Fruit fly (Drosophila melanogaster) whole organism, embryonic: ENCODE results near the gene Delta.

Source experiments
- BtbVII ChIP-seq: fragments of 200-800 bp; sonication (Bioruptor generic); optimal IDR thresholded peaks from 3 replicates; lab custom pipeline; 2017; ENCODE audit warnings: missing biosample characterization, mild to moderate bottlenecking, missing genetic modification characterization
- Bteb2 ChIP-seq: fragments of 200-800 bp; sonication (Bioruptor generic); optimal IDR thresholded peaks from 2 replicates; lab custom pipeline; 2016; ENCODE audit warnings: missing biosample characterization, missing genetic modification characterization
- CG10543 ChIP-seq: fragments of 200-800 bp; sonication (Bioruptor generic); optimal IDR thresholded peaks from 3 replicates; lab custom pipeline; 2017; ENCODE audit warnings: missing biosample characterization, mild to moderate bottlenecking, missing genetic modification characterization, moderate library complexity
- CG10565 ChIP-seq: fragments of 200-800 bp; sonication (Bioruptor generic); optimal IDR thresholded peaks from 3 replicates; lab custom pipeline; 2016; ENCODE audit warnings: missing biosample characterization, mild to moderate bottlenecking, missing genetic modification characterization
- CG15269 ChIP-seq: fragments of 200-800 bp; sonication (Bioruptor generic); optimal IDR thresholded peaks from 2 replicates; lab custom pipeline; 2018; ENCODE audit warnings: missing biosample characterization, mild to moderate bottlenecking, missing genetic modification characterization, moderate library complexity
- CG15696 ChIP-seq: fragments of 200-800 bp; sonication (Bioruptor generic); optimal IDR thresholded peaks from 2 replicates; lab custom pipeline; 2019; ENCODE audit warnings: missing biosample characterization, mild to moderate bottlenecking, missing genetic modification characterization, moderate library complexity
- CG17829 ChIP-seq: fragments of 200-800 bp; optimal IDR thresholded peaks from 2 replicates; lab custom pipeline; 2019; ENCODE audit warnings: missing biosample characterization, mild to moderate bottlenecking, missing genetic modification characterization, moderate library complexity
- CG18764 ChIP-seq: fragments of 200-800 bp; sonication (Bioruptor generic); optimal IDR thresholded peaks from 3 replicates; lab custom pipeline; 2016; ENCODE audit warnings: missing biosample characterization, missing genetic modification characterization
- CG2116 ChIP-seq: fragments of 200-800 bp; sonication (Bioruptor generic); optimal IDR thresholded peaks from 3 replicates; lab custom pipeline; 2018; ENCODE audit warnings: missing biosample characterization, mild to moderate bottlenecking, missing genetic modification characterization
- CG31441 ChIP-seq: fragments of 200-800 bp; sonication (Bioruptor generic); IDR thresholded peaks from 2 replicates; pipeline ENCODE4 v1.3.6; 2022; ENCODE audit warnings: missing biosample characterization, missing genetic modification characterization
- CG32767 ChIP-seq: fragments of 200-800 bp; sonication (Bioruptor generic); IDR thresholded peaks from 2 replicates; pipeline ENCODE4 v1.3.6; 2022; ENCODE audit warnings: missing biosample characterization, missing genetic modification characterization
- CG3847 ChIP-seq: fragments of 200-800 bp; sonication (Bioruptor generic); IDR thresholded peaks from 2 replicates; pipeline ENCODE4 v1.3.6; 2022; ENCODE audit warnings: missing biosample characterization, missing genetic modification characterization
- CG3995 ChIP-seq: fragments of 200-800 bp; sonication (Bioruptor generic); optimal IDR thresholded peaks from 3 replicates; lab custom pipeline; 2016; ENCODE audit warnings: missing biosample characterization, missing genetic modification characterization
- CG4424 ChIP-seq: fragments of 200-800 bp; sonication (Bioruptor generic); optimal IDR thresholded peaks from 3 replicates; lab custom pipeline; 2016; ENCODE audit warnings: missing biosample characterization, missing genetic modification characterization
- CG5180 ChIP-seq: fragments of 200-800 bp; sonication (Bioruptor generic); optimal IDR thresholded peaks from 3 replicates; lab custom pipeline; 2017; ENCODE audit warnings: missing biosample characterization, missing genetic modification characterization, mild to moderate bottlenecking, moderate library complexity, missing genetic modification reagents
- CG5953 ChIP-seq: fragments of 200-800 bp; sonication (Bioruptor generic); IDR thresholded peaks from 2 replicates; pipeline ENCODE4 v1.3.6; 2022; ENCODE audit warnings: missing biosample characterization, missing genetic modification characterization
- CG8281 ChIP-seq: fragments of 200-800 bp; sonication (Bioruptor generic); optimal IDR thresholded peaks from 2 replicates; lab custom pipeline; 2018; ENCODE audit warnings: missing biosample characterization, mild to moderate bottlenecking, missing genetic modification characterization, moderate library complexity
- CG8924 ChIP-seq: fragments of 200-800 bp; optimal IDR thresholded peaks from 3 replicates; lab custom pipeline; 2019; ENCODE audit warnings: missing biosample characterization, mild to moderate bottlenecking, missing genetic modification characterization, moderate library complexity
- CG8944 ChIP-seq: fragments of 200-800 bp; sonication (Bioruptor generic); optimal IDR thresholded peaks from 3 replicates; lab custom pipeline; 2016; ENCODE audit warnings: missing biosample characterization, missing genetic modification characterization
- CkIIα-i1 ChIP-seq: fragments of 200-800 bp; sonication (Bioruptor generic); IDR thresholded peaks from 2 replicates; pipeline ENCODE4 v1.3.6; 2022; ENCODE audit warnings: missing biosample characterization, missing genetic modification characterization
- CoRest ChIP-seq: fragments of 200-800 bp; sonication (Bioruptor generic); optimal IDR thresholded peaks from 3 replicates; lab custom pipeline; 2018; ENCODE audit warnings: missing biosample characterization, mild to moderate bottlenecking, missing genetic modification characterization, moderate library complexity
- Eip74EF ChIP-seq, 2 experiments: fragments of 200-800 bp in 1 of 2; fragments of >200 bp in 1 of 2; sonication (Bioruptor generic) in 1 of 2; optimal IDR thresholded peaks; 2 replicates each; lab custom pipeline; 2017 to 2019; ENCODE audit warnings: missing biosample characterization in 2 of 2, missing genetic modification characterization in 2 of 2, mild to moderate bottlenecking in 1 of 2, moderate library complexity in 1 of 2
- H15 ChIP-seq: fragments of 200-800 bp; sonication (Bioruptor generic); IDR thresholded peaks from 3 replicates; pipeline ENCODE4 v1.3.6; 2022; ENCODE audit warnings: missing biosample characterization, missing genetic modification characterization
- H2.0 ChIP-seq: fragments of 200-800 bp; sonication (Bioruptor generic); IDR thresholded peaks from 2 replicates; pipeline ENCODE4 v1.3.6; 2022; ENCODE audit warnings: missing biosample characterization, missing genetic modification characterization
- HmgZ ChIP-seq: fragments of 200-800 bp; sonication (Bioruptor generic); optimal IDR thresholded peaks from 2 replicates; lab custom pipeline; 2018; ENCODE audit warnings: missing biosample characterization, mild to moderate bottlenecking, missing genetic modification characterization
- Med ChIP-seq: fragments of 200-800 bp; sonication (Bioruptor generic); peaks from one replicate; lab custom pipeline; 2016; ENCODE audit warnings: missing biosample characterization, missing genetic modification characterization, mild to moderate bottlenecking, inconsistent platforms, moderate library complexity
- NC2α ChIP-seq: fragments of 200-800 bp; sonication (Bioruptor generic); optimal IDR thresholded peaks from 2 replicates; lab custom pipeline; 2016; ENCODE audit warnings: missing biosample characterization, missing genetic modification characterization
- Opbp ChIP-seq: fragments of 200-800 bp; sonication (Bioruptor generic); IDR thresholded peaks from 3 replicates; pipeline ENCODE4 v1.3.6; 2022; ENCODE audit warnings: missing biosample characterization, missing genetic modification characterization; ENCODE audit not compliant: partially characterized antibody
- Ptx1 ChIP-seq: fragments of 200-800 bp; sonication (Bioruptor generic); IDR thresholded peaks from 2 replicates; pipeline ENCODE4 v1.3.6; 2022; ENCODE audit warnings: missing biosample characterization, missing genetic modification characterization
- Stat92E ChIP-seq, 3 experiments: fragments of >200 bp in 2 of 3; fragments of 200-800 bp in 1 of 3; sonication (Bioruptor generic) in 1 of 3; optimal IDR thresholded peaks; 2 replicates each; lab custom pipeline; 2017 to 2019; ENCODE audit warnings: missing biosample characterization in 3 of 3, missing genetic modification characterization in 3 of 3, mild to moderate bottlenecking in 1 of 3, moderate library complexity in 1 of 3
- ap ChIP-seq: fragments of 200-800 bp; sonication (Bioruptor generic); IDR thresholded peaks from 2 replicates; pipeline ENCODE4 v1.3.6; 2022; ENCODE audit warnings: missing biosample characterization, missing genetic modification characterization
- br ChIP-seq: fragments of >200 bp; optimal IDR thresholded peaks from 2 replicates; lab custom pipeline; 2017
- btn ChIP-seq: fragments of 200-800 bp; sonication (Bioruptor generic); optimal IDR thresholded peaks from 2 replicates; lab custom pipeline; 2016; ENCODE audit warnings: missing biosample characterization, missing genetic modification characterization
- cato ChIP-seq: fragments of 200-800 bp; sonication (Bioruptor generic); optimal IDR thresholded peaks from 2 replicates; lab custom pipeline; 2016; ENCODE audit warnings: missing biosample characterization, missing genetic modification characterization, borderline replicate concordance
- cwo ChIP-seq: fragments of 200-800 bp; sonication (Bioruptor generic); optimal IDR thresholded peaks from 3 replicates; lab custom pipeline; 2017; ENCODE audit warnings: missing biosample characterization, missing genetic modification characterization, mild to moderate bottlenecking, moderate library complexity, missing genetic modification reagents
- en ChIP-seq: fragments of 200-800 bp; sonication (Bioruptor generic); optimal IDR thresholded peaks from 2 replicates; lab custom pipeline; 2016; ENCODE audit warnings: missing biosample characterization, missing genetic modification characterization
- fd64A ChIP-seq: fragments of 200-800 bp; sonication (Bioruptor generic); optimal IDR thresholded peaks from 3 replicates; lab custom pipeline; 2018; ENCODE audit warnings: missing biosample characterization, mild to moderate bottlenecking, missing genetic modification characterization
- gem ChIP-seq: fragments of 200-800 bp; sonication (Bioruptor generic); optimal IDR thresholded peaks from 2 replicates; lab custom pipeline; 2019; ENCODE audit warnings: missing biosample characterization, mild to moderate bottlenecking, missing genetic modification characterization, moderate library complexity
- grau ChIP-seq: fragments of 200-800 bp; optimal IDR thresholded peaks from 3 replicates; lab custom pipeline; 2019; ENCODE audit warnings: missing biosample characterization, mild to moderate bottlenecking, missing genetic modification characterization, moderate library complexity
- hbn ChIP-seq: fragments of 200-800 bp; sonication (Bioruptor generic); IDR thresholded peaks from 2 replicates; pipeline ENCODE4 v1.3.6; 2022; ENCODE audit warnings: missing biosample characterization, missing genetic modification characterization; ENCODE audit not compliant: partially characterized antibody
- jumu ChIP-seq: fragments of 200-800 bp; sonication (Bioruptor generic); optimal IDR thresholded peaks from 3 replicates; lab custom pipeline; 2016; ENCODE audit warnings: missing biosample characterization, missing genetic modification characterization
- kah ChIP-seq: fragments of 200-800 bp; sonication (Bioruptor generic); optimal IDR thresholded peaks from 2 replicates; lab custom pipeline; 2018; ENCODE audit warnings: missing biosample characterization, mild to moderate bottlenecking, missing genetic modification characterization
- onecut ChIP-seq: fragments of 200-800 bp; sonication (Bioruptor generic); IDR thresholded peaks from 2 replicates; pipeline ENCODE4 v1.3.6; 2022; ENCODE audit warnings: missing biosample characterization, missing genetic modification characterization
- pfk ChIP-seq: fragments of 200-800 bp; sonication (Bioruptor generic); optimal IDR thresholded peaks from 2 replicates; lab custom pipeline; 2018; ENCODE audit warnings: missing biosample characterization, mild to moderate bottlenecking, missing genetic modification characterization, moderate library complexity
- seq ChIP-seq: fragments of 200-800 bp; sonication (Bioruptor generic); IDR thresholded peaks from 2 replicates; pipeline ENCODE4 v1.3.6; 2022; ENCODE audit warnings: missing biosample characterization, missing genetic modification characterization
- sna ChIP-seq: fragments of 200-800 bp; sonication (Bioruptor generic); IDR thresholded peaks from 2 replicates; pipeline ENCODE4 v1.3.6; 2022; ENCODE audit warnings: missing biosample characterization, missing genetic modification characterization; ENCODE audit not compliant: partially characterized antibody
- so ChIP-seq: fragments of 200-800 bp; sonication (Bioruptor generic); IDR thresholded peaks from 3 replicates; pipeline ENCODE4 v1.3.6; 2022; ENCODE audit warnings: missing biosample characterization, missing genetic modification characterization
- tna ChIP-seq: fragments of 200-800 bp; sonication (Bioruptor generic); IDR thresholded peaks from 2 replicates; pipeline ENCODE4 v1.3.6; 2022; ENCODE audit warnings: missing biosample characterization, missing genetic modification characterization; ENCODE audit not compliant: partially characterized antibody
- toy ChIP-seq: fragments of 200-800 bp; sonication (Bioruptor generic); IDR thresholded peaks from 2 replicates; pipeline ENCODE4 v1.3.6; 2022; ENCODE audit warnings: missing biosample characterization, missing genetic modification characterization
- trh ChIP-seq: fragments of 200-800 bp; sonication (Bioruptor generic); optimal IDR thresholded peaks from 2 replicates; lab custom pipeline; 2016; ENCODE audit warnings: missing biosample characterization, missing genetic modification characterization

Gene Delta

dm6 chr3R:19343534-19344325, 17.7 kb upstream of the Delta start (continued):
- TF ChIP-seq Opbp (no peak), CG5953 (no peak), cato (GFP tag; lab: Kevin White, UChicago) (no peak), HmgZ (no peak), Stat92E (GFP tag; optimal IDR thresholded peaks at IDR 0.05; lab: Kevin White, UChicago) (no peak), NC2α (GFP tag; lab: Kevin White, UChicago) (no peak), CkIIα-i1 (no peak), H2.0 (GFP tag; lab: Robert Waterston, UW) (no peak), seq (GFP tag; lab: Robert Waterston, UW) (no peak), toy (no peak), CG2116 (no peak), CG8944 (GFP tag; lab: Kevin White, UChicago) (no peak), grau (tag; lab: Kevin White, UChicago) (peak; percentile 6), CG8281 (tag; lab: Kevin White, UChicago) (no peak), jumu (GFP tag; lab: Kevin White, UChicago) (no peak), CG31441 (GFP tag; lab: Robert Waterston, UW) (0 out of 2 replicates have a peak, but pooled peaks have one; percentile 14), CG18764 (no peak), onecut (GFP tag; lab: Robert Waterston, UW) (no peak), CG8924 (tag; lab: Kevin White, UChicago) (peak; percentile 55), BtbVII (GFP tag; lab: Kevin White, UChicago) (no peak), sna (no peak), CG3847 (GFP tag; lab: Robert Waterston, UW) (no peak), gem (tag; lab: Kevin White, UChicago) (peak; percentile 34), hbn (GFP tag; lab: Robert Waterston, UW) (no peak), ap (GFP tag; lab: Robert Waterston, UW) (no peak), CG10543 (GFP tag; lab: Kevin White, UChicago) (no peak), Bteb2 (GFP tag; lab: Kevin White, UChicago) (no peak), kah (no peak), Eip74EF (GFP tag; optimal IDR thresholded peaks at IDR 0.05; lab: Kevin White, UChicago) (no peak), H15 (GFP tag; lab: Robert Waterston, UW) (no peak), CG3995 (GFP tag; lab: Kevin White, UChicago) (no peak), Med (GFP tag; lab: Kevin White, UChicago) (no peak), CG17829 (tag; lab: Kevin White, UChicago) (peak; percentile 52), cwo (no peak), fd64A (GFP tag; lab: Kevin White, UChicago) (no peak), CoRest (tag; lab: Kevin White, UChicago) (no peak), CG32767 (GFP tag; lab: Robert Waterston, UW) (no peak), pfk (no peak), btn (GFP tag; lab: Kevin White, UChicago) (no peak), br (lab: Kevin White, UChicago) (no peak), tna (GFP tag; lab: Robert Waterston, UW) (no peak), CG5180 (GFP tag; lab: Kevin White, UChicago) (no peak), trh (no peak), en (GFP tag; lab: Kevin White, UChicago) (no peak), CG15269 (tag; lab: Kevin White, UChicago) (no peak), CG4424 (GFP tag; lab: Kevin White, UChicago) (no peak), CG15696 (tag; lab: Kevin White, UChicago) (peak; percentile 85), Ptx1 (GFP tag; lab: Robert Waterston, UW) (no peak), so (GFP tag; lab: Robert Waterston, UW) (no peak), CG10565 (no peak)
